Worm (Caenorhabditis elegans): ENCODE data around the gene tag-209.

ce11 chrII:10759425-10759824 is 27.7 kb upstream of the tag-209 start:
- no peak for TF ChIP-seq skn-1 (tag; optimal IDR thresholded peaks at IDR 0.05)
- TF ChIP-seq egl-27 (tag; optimal IDR thresholded peaks at IDR 0.05): no peak
- no peak for TF ChIP-seq fkh-4 (tag; optimal IDR thresholded peaks at IDR 0.05; ENCODE audit: borderline replicate concordance)
- TF ChIP-seq nhr-76 (tag; optimal IDR thresholded peaks at IDR 0.05): no peak
- TF ChIP-seq alr-1 (tag; optimal IDR thresholded peaks at IDR 0.05; ENCODE audit: borderline replicate concordance): no peak
- TF ChIP-seq lir-3 (tag; optimal IDR thresholded peaks at IDR 0.05; ENCODE audit: poor library complexity): no peak
- no peak for TF ChIP-seq aha-1 (tag; optimal IDR thresholded peaks at IDR 0.05)

All from whole organism, L1 larva.